Fruit fly (Drosophila melanogaster): ENCODE results near the gene Sod1.

Gene Sod1

dm6 chr3L:11097982-11098663 lies 15.4 kb downstream of the Sod1 start, which contains the start of the genes Irbp18 and APP-BP1 (continued):
- no peak for TF ChIP-seq Scr (GFP tag; IDR thresholded peaks at IDR 0.05; ENCODE audit: partially characterized antibody)
- peak; percentile 85 for TF ChIP-seq H15 (GFP tag; IDR thresholded peaks at IDR 0.05)
- peak; percentile 88 for TF ChIP-seq her (GFP tag; optimal IDR thresholded peaks at IDR 0.05)
- peak; percentile 96 for TF ChIP-seq ems (GFP tag; optimal IDR thresholded peaks at IDR 0.05)
- peak; percentile 94 for TF ChIP-seq Sox100B (GFP tag; optimal IDR thresholded peaks at IDR 0.05)
- TF ChIP-seq CG31388 (GFP tag; optimal IDR thresholded peaks at IDR 0.05) = peak; percentile 82
- peak; percentile 92 for TF ChIP-seq CG12155 (GFP tag; optimal IDR thresholded peaks at IDR 0.05)
- peak; percentile 81 for TF ChIP-seq pb (GFP tag; optimal IDR thresholded peaks at IDR 0.05)
- TF ChIP-seq Ravus (GFP tag; IDR thresholded peaks at IDR 0.05) = peak; percentile 76
- TF ChIP-seq tll (GFP tag; optimal IDR thresholded peaks at IDR 0.05) = peak in 1 of 2 experiments; percentile 37
- peak; percentile 72 for TF ChIP-seq Adf1 (GFP tag; IDR thresholded peaks at IDR 0.05)
- 0 out of 2 replicates have a peak, but pooled peaks have one; percentile 41 for TF ChIP-seq CG16779 (GFP tag; IDR thresholded peaks at IDR 0.05)
- TF ChIP-seq slp2 (GFP tag; optimal IDR thresholded peaks at IDR 0.05) = peak; percentile 95
- peak; percentile 93 for TF ChIP-seq Chrac-16 (GFP tag; optimal IDR thresholded peaks at IDR 0.05)
- TF ChIP-seq Dip2 (GFP tag; IDR thresholded peaks at IDR 0.05) = no peak
- TF ChIP-seq CG12769 (tag; optimal IDR thresholded peaks at IDR 0.05) = peak; percentile 92
- peak; percentile 70 for TF ChIP-seq Oaz (GFP tag; IDR thresholded peaks at IDR 0.05)
- TF ChIP-seq Vsx1 (GFP tag; optimal IDR thresholded peaks at IDR 0.05) = peak; percentile 84
- peak; percentile 84 to 92 for TF ChIP-seq bsh (GFP tag; optimal IDR thresholded peaks at IDR 0.05)
- TF ChIP-seq Ptx1 (GFP tag; IDR thresholded peaks at IDR 0.05) = peak; percentile 90
- peak; percentile 92 for TF ChIP-seq CG11504 (tag; optimal IDR thresholded peaks at IDR 0.05)
- TF ChIP-seq hth (optimal IDR thresholded peaks at IDR 0.05) = no peak
- TF ChIP-seq CG9876 (GFP tag; optimal IDR thresholded peaks at IDR 0.05) = peak; percentile 84
- TF ChIP-seq CG11085 (GFP tag; IDR thresholded peaks at IDR 0.05) = peak; percentile 68; the same call in 1 of the 2 replicates
- TF ChIP-seq CG14860 (GFP tag; IDR thresholded peaks at IDR 0.05; ENCODE audit: partially characterized antibody) = no peak
- peak; percentile 95 for TF ChIP-seq lab (GFP tag; optimal IDR thresholded peaks at IDR 0.05)
- TF ChIP-seq Dad (GFP tag; optimal IDR thresholded peaks at IDR 0.05) = peak; percentile 94
- peak; percentile 68 for TF ChIP-seq stwl (tag; optimal IDR thresholded peaks at IDR 0.05)
- peak; percentile 93 for TF ChIP-seq bab2 (GFP tag; optimal IDR thresholded peaks at IDR 0.05)
- TF ChIP-seq NfI (GFP tag; optimal IDR thresholded peaks at IDR 0.05) = peak; percentile 95
- peak; percentile 91 for TF ChIP-seq CG12219 (GFP tag; optimal IDR thresholded peaks at IDR 0.05)
- peak; percentile 64 for TF ChIP-seq CG3995 (GFP tag; optimal IDR thresholded peaks at IDR 0.05)
- peak; percentile 93 for TF ChIP-seq phol (tag; optimal IDR thresholded peaks at IDR 0.05)
- peak; percentile 88 for TF ChIP-seq dysf (GFP tag; IDR thresholded peaks at IDR 0.05)
- peak; percentile 91 for TF ChIP-seq fd3F (GFP tag; optimal IDR thresholded peaks at IDR 0.05)
- peak; percentile 85 for TF ChIP-seq CG32767 (GFP tag; IDR thresholded peaks at IDR 0.05)
- peak; percentile 32; the same call in 1 of the 2 replicates for TF ChIP-seq unc-4 (GFP tag; IDR thresholded peaks at IDR 0.05; ENCODE audit: partially characterized antibody)
- TF ChIP-seq Ssrp (tag; optimal IDR thresholded peaks at IDR 0.05) = peak; percentile 90
- TF ChIP-seq emc (GFP tag; optimal IDR thresholded peaks at IDR 0.05) = peak; percentile 85
- TF ChIP-seq usp (GFP tag; optimal IDR thresholded peaks at IDR 0.05) = no peak
- TF ChIP-seq salm (tag; optimal IDR thresholded peaks at IDR 0.05) = peak; percentile 78
- TF ChIP-seq HLHmδ (GFP tag; optimal IDR thresholded peaks at IDR 0.05) = no peak
- peak; percentile 39; the same call in 1 of the 2 replicates for TF ChIP-seq CG10321 (GFP tag; IDR thresholded peaks at IDR 0.05)
- peak; percentile 95 for TF ChIP-seq bcd (GFP tag; optimal IDR thresholded peaks at IDR 0.05)
- peak; percentile 81 for TF ChIP-seq CG31224 (GFP tag; IDR thresholded peaks at IDR 0.05)
- TF ChIP-seq Nf-YB (GFP tag; optimal IDR thresholded peaks at IDR 0.05) = peak; percentile 78
- TF ChIP-seq Hr39 (optimal IDR thresholded peaks at IDR 0.05) = no peak
- TF ChIP-seq sug (tag; optimal IDR thresholded peaks at IDR 0.05) = peak; percentile 89
- TF ChIP-seq pnt (GFP tag; optimal IDR thresholded peaks at IDR 0.05) = peak; percentile 89
- TF ChIP-seq CG3163 (GFP tag; optimal IDR thresholded peaks at IDR 0.05) = peak; percentile 80

Data from whole organism, embryonic.